Worm (Caenorhabditis elegans) whole organism, L1 larva: ENCODE data around the gene dhs-5.

Experiments used
- ama-1 ChIP-seq: fragments of 150-350 bp; optimal IDR thresholded peaks from 2 replicates; lab custom pipeline; 2014
- egl-27 ChIP-seq, 2 experiments: fragments of 150-350 bp in 1 of 2; sonication (generic microtip); optimal IDR thresholded peaks; 3 replicates each; lab custom pipeline; 2017 to 2018; ENCODE audit warnings: missing biosample characterization in 2 of 2, missing genetic modification characterization in 2 of 2, missing genetic modification reagents in 2 of 2
- mdl-1 ChIP-seq, 2 experiments: fragments of 150-350 bp; optimal IDR thresholded peaks; 2 replicates each; lab custom pipeline; 2014 to 2017; ENCODE audit warnings: missing biosample characterization in 2 of 2, missing genetic modification characterization in 2 of 2, inconsistent platforms in 1 of 2
- mef-2 ChIP-seq: fragments of 150-350 bp; optimal IDR thresholded peaks from 2 replicates; lab custom pipeline; 2014; ENCODE audit warnings: missing biosample characterization, missing genetic modification characterization
- nhr-237 ChIP-seq: fragments of 150-350 bp; optimal IDR thresholded peaks from 2 replicates; lab custom pipeline; 2014; ENCODE audit warnings: missing biosample characterization, missing genetic modification characterization
- nhr-28 ChIP-seq: fragments of 150-350 bp; optimal IDR thresholded peaks from 2 replicates; lab custom pipeline; 2014; ENCODE audit warnings: missing biosample characterization, missing genetic modification characterization
- nhr-76 ChIP-seq: sonication (generic microtip); optimal IDR thresholded peaks from 2 replicates; lab custom pipeline; 2017; ENCODE audit warnings: missing biosample characterization, missing genetic modification characterization
- nhr-77 ChIP-seq: fragments of 150-350 bp; optimal IDR thresholded peaks from 2 replicates; lab custom pipeline; 2014; ENCODE audit warnings: missing biosample characterization, missing genetic modification characterization
- snpc-4 ChIP-seq: fragments of 150-350 bp; optimal IDR thresholded peaks from 2 replicates; lab custom pipeline; 2014; ENCODE audit warnings: missing biosample characterization, missing genetic modification characterization
- unc-62 ChIP-seq: fragments of 150-350 bp; optimal IDR thresholded peaks from 2 replicates; lab custom pipeline; 2014; ENCODE audit warnings: missing biosample characterization, missing genetic modification reagents, missing genetic modification characterization

ce11 chrII:5498156-5498739 lies 44.6 kb downstream of the dhs-5 start, which contains the start of the genes suex-1 and F12A10.9:
- TF ChIP-seq nhr-76 (no peak), mdl-1 (tag; optimal IDR thresholded peaks at IDR 0.05; lab: Kevin White, UChicago) (no peak), snpc-4 (tag; lab: Kevin White, UChicago) (no peak), mef-2 (tag; lab: Kevin White, UChicago) (no peak), nhr-77 (tag; lab: Kevin White, UChicago) (no peak), egl-27 (tag; optimal IDR thresholded peaks at IDR 0.05; lab: Kevin White, UChicago) (no peak), unc-62 (no peak), nhr-28 (tag; lab: Kevin White, UChicago) (no peak), ama-1 (no peak), nhr-237 (tag; lab: Kevin White, UChicago) (no peak)
